Fruit fly (Drosophila melanogaster): ENCODE results near the gene mex1.

Gene mex1

dm6 chr3L:15565829-15566433 lies 46.5 kb upstream of the mex1 start, which contains the start of gene dop (continued):
- TF ChIP-seq jing (GFP tag; optimal IDR thresholded peaks at IDR 0.05), result no peak
- TF ChIP-seq insv (GFP tag; optimal IDR thresholded peaks at IDR 0.05), result no peak
- TF ChIP-seq chm (GFP tag; IDR thresholded peaks at IDR 0.05), result no peak
- TF ChIP-seq Gug (GFP tag; IDR thresholded peaks at IDR 0.05), result no peak
- no peak for TF ChIP-seq CG11398 (GFP tag; optimal IDR thresholded peaks at IDR 0.05)
- peak; percentile 35 for TF ChIP-seq her (GFP tag; optimal IDR thresholded peaks at IDR 0.05)
- no peak for TF ChIP-seq fd96Cb (tag; optimal IDR thresholded peaks at IDR 0.05)
- TF ChIP-seq tio (GFP tag; optimal IDR thresholded peaks at IDR 0.05), result no peak
- no peak for TF ChIP-seq ro (GFP tag; IDR thresholded peaks at IDR 0.05)
- TF ChIP-seq CG7745 (tag; optimal IDR thresholded peaks at IDR 0.05), result no peak
- TF ChIP-seq CG16863 (GFP tag; optimal IDR thresholded peaks at IDR 0.05), result no peak
- no peak for TF ChIP-seq h (optimal IDR thresholded peaks at IDR 0.05)
- TF ChIP-seq Aef1 (GFP tag; IDR thresholded peaks at IDR 0.05), result peak; percentile 38; the same call in 1 of the 3 replicates
- no peak for TF ChIP-seq CG2889 (GFP tag; IDR thresholded peaks at IDR 0.05)
- no peak for TF ChIP-seq dimm (GFP tag; IDR thresholded peaks at IDR 0.05)
- no peak for TF ChIP-seq CG10274 (GFP tag; optimal IDR thresholded peaks at IDR 0.05)
- TF ChIP-seq CG30431 (GFP tag; optimal IDR thresholded peaks at IDR 0.05), result no peak
- TF ChIP-seq NK7.1 (GFP tag; optimal IDR thresholded peaks at IDR 0.05), result no peak
- no peak for TF ChIP-seq esg (GFP tag; conservative IDR thresholded peaks at IDR 0.05)
- no peak for TF ChIP-seq wek (GFP tag; optimal IDR thresholded peaks at IDR 0.05)
- TF ChIP-seq CG2202 (tag; optimal IDR thresholded peaks at IDR 0.05), result no peak
- no peak for TF ChIP-seq btn (GFP tag; optimal IDR thresholded peaks at IDR 0.05)
- TF ChIP-seq nerfin-1 (tag; optimal IDR thresholded peaks at IDR 0.05), result no peak
- no peak for TF ChIP-seq sim (GFP tag; IDR thresholded peaks at IDR 0.05)
- no peak for TF ChIP-seq CG15011 (GFP tag; optimal IDR thresholded peaks at IDR 0.05)
- no peak for TF ChIP-seq CG17385 (GFP tag; optimal IDR thresholded peaks at IDR 0.05)
- peak; percentile 62 for TF ChIP-seq CG9932 (GFP tag; IDR thresholded peaks at IDR 0.05)
- TF ChIP-seq CG33557 (GFP tag; optimal IDR thresholded peaks at IDR 0.05), result no peak
- TF ChIP-seq CG17829 (tag; optimal IDR thresholded peaks at IDR 0.05), result no peak
- TF ChIP-seq CG8281 (tag; optimal IDR thresholded peaks at IDR 0.05), result no peak
- peak; percentile 13 for TF ChIP-seq CG18764 (GFP tag; optimal IDR thresholded peaks at IDR 0.05)
- TF ChIP-seq ase (GFP tag; IDR thresholded peaks at IDR 0.05), result no peak
- TF ChIP-seq MTF-1 (GFP tag; optimal IDR thresholded peaks at IDR 0.05; ENCODE audit: borderline replicate concordance), result no peak
- TF ChIP-seq sc (optimal IDR thresholded peaks at IDR 0.05), result no peak
- no peak for TF ChIP-seq sc (GFP tag; optimal IDR thresholded peaks at IDR 0.05)
- TF ChIP-seq Six4 (GFP tag; optimal IDR thresholded peaks at IDR 0.05), result no peak
- no peak for TF ChIP-seq ab (GFP tag; optimal IDR thresholded peaks at IDR 0.05)
- TF ChIP-seq vfl (GFP tag; optimal IDR thresholded peaks at IDR 0.05), result peak; percentile 7
- TF ChIP-seq ken (GFP tag; IDR thresholded peaks at IDR 0.05), result no peak
- no peak for TF ChIP-seq Dfd (GFP tag; optimal IDR thresholded peaks at IDR 0.05)
- no peak for TF ChIP-seq Lpt (GFP tag; optimal IDR thresholded peaks at IDR 0.05)
- TF ChIP-seq sob (GFP tag; IDR thresholded peaks at IDR 0.05), result no peak
- TF ChIP-seq CG10565 (GFP tag; optimal IDR thresholded peaks at IDR 0.05), result no peak
- no peak for TF ChIP-seq ems (GFP tag; optimal IDR thresholded peaks at IDR 0.05)
- TF ChIP-seq CG14014 (GFP tag; IDR thresholded peaks at IDR 0.05), result no peak
- TF ChIP-seq CG15601 (tag; optimal IDR thresholded peaks at IDR 0.05), result no peak
- TF ChIP-seq lov (optimal IDR thresholded peaks at IDR 0.05), result no peak
- no peak for TF ChIP-seq lov (GFP tag; IDR thresholded peaks at IDR 0.05)
- no peak for TF ChIP-seq crp (GFP tag; optimal IDR thresholded peaks at IDR 0.05)
- no peak for TF ChIP-seq CG32767 (GFP tag; IDR thresholded peaks at IDR 0.05)
- peak; percentile 33 for TF ChIP-seq CoRest (tag; optimal IDR thresholded peaks at IDR 0.05)
- no peak for TF ChIP-seq CG9437 (GFP tag; optimal IDR thresholded peaks at IDR 0.05)

Data from whole organism, embryonic.